Worm (Caenorhabditis elegans) whole organism, L2 larva: ENCODE results near the gene C23G10.2.

Source experiments
- C34F6.9 ChIP-seq: fragments of 150-350 bp; optimal IDR thresholded peaks from 2 replicates; lab custom pipeline; 2014; ENCODE audit warnings: missing biosample characterization, missing genetic modification characterization
- F13H6.1 ChIP-seq: sonication (generic microtip); optimal IDR thresholded peaks from 2 replicates; lab custom pipeline; 2016; ENCODE audit warnings: missing genetic modification characterization, missing compliant biosample characterization
- R02D3.7 ChIP-seq: fragments of 150-350 bp; optimal IDR thresholded peaks from 2 replicates; lab custom pipeline; 2014; ENCODE audit warnings: missing biosample characterization, missing genetic modification characterization
- ZK546.5 ChIP-seq: sonication (generic microtip); optimal IDR thresholded peaks from 2 replicates; lab custom pipeline; 2017; ENCODE audit warnings: missing biosample characterization, missing genetic modification characterization
- alr-1 ChIP-seq: fragments of 150-350 bp; optimal IDR thresholded peaks from 2 replicates; lab custom pipeline; 2014; ENCODE audit warnings: missing biosample characterization, missing genetic modification characterization
- aly-2 ChIP-seq: fragments of 150-350 bp; optimal IDR thresholded peaks from 2 replicates; lab custom pipeline; 2014; ENCODE audit warnings: missing biosample characterization, missing genetic modification characterization
- ama-1 ChIP-seq: fragments of 150-350 bp; optimal IDR thresholded peaks from 2 replicates; lab custom pipeline; 2018; ENCODE audit warnings: inconsistent platforms
- ceh-16 ChIP-seq: fragments of 150-350 bp; optimal IDR thresholded peaks from 2 replicates; lab custom pipeline; 2014; ENCODE audit warnings: missing biosample characterization, missing genetic modification characterization
- crh-2 ChIP-seq: sonication (generic microtip); optimal IDR thresholded peaks from 2 replicates; lab custom pipeline; 2017; ENCODE audit warnings: missing biosample characterization, missing genetic modification characterization
- dmd-4 ChIP-seq: sonication (generic microtip); optimal IDR thresholded peaks from 2 replicates; lab custom pipeline; 2017; ENCODE audit warnings: missing biosample characterization, missing genetic modification characterization
- egl-27 ChIP-seq: sonication (generic microtip); optimal IDR thresholded peaks from 3 replicates; lab custom pipeline; 2017; ENCODE audit warnings: missing biosample characterization, missing genetic modification reagents, missing genetic modification characterization
- elt-1 ChIP-seq: fragments of 150-350 bp; optimal IDR thresholded peaks from 2 replicates; lab custom pipeline; 2014; ENCODE audit warnings: missing biosample characterization, missing genetic modification characterization
- elt-3 ChIP-seq: sonication (generic microtip); optimal IDR thresholded peaks from 2 replicates; lab custom pipeline; 2017; ENCODE audit warnings: missing biosample characterization, missing genetic modification characterization
- fos-1 ChIP-seq: fragments of 150-350 bp; optimal IDR thresholded peaks from 2 replicates; lab custom pipeline; 2014; ENCODE audit warnings: missing biosample characterization, missing genetic modification characterization
- lin-11 ChIP-seq: fragments of 150-350 bp; sonication (generic microtip); optimal IDR thresholded peaks from 2 replicates; lab custom pipeline; 2014; ENCODE audit warnings: missing biosample characterization, missing genetic modification characterization, inconsistent platforms, mixed read lengths
- lin-13 ChIP-seq: fragments of 150-350 bp; optimal IDR thresholded peaks from 2 replicates; lab custom pipeline; 2014; ENCODE audit warnings: missing biosample characterization, missing genetic modification reagents, missing genetic modification characterization
- lin-39 ChIP-seq: fragments of 150-350 bp; optimal IDR thresholded peaks from 2 replicates; lab custom pipeline; 2014; ENCODE audit warnings: missing biosample characterization, missing genetic modification reagents, missing genetic modification characterization
- lsy-2 ChIP-seq, 2 experiments: fragments of 150-350 bp in 1 of 2; sonication (generic microtip) in 1 of 2; optimal IDR thresholded peaks; 2 replicates each; lab custom pipeline; 2014 to 2017; ENCODE audit warnings: missing biosample characterization in 2 of 2, missing genetic modification characterization in 2 of 2
- mdl-1 ChIP-seq, 2 experiments: fragments of 150-350 bp in 1 of 2; sonication (generic microtip) in 1 of 2; optimal IDR thresholded peaks; 2 replicates each; lab custom pipeline; 2017; ENCODE audit warnings: missing biosample characterization in 2 of 2, missing genetic modification characterization in 2 of 2
- nhr-10 ChIP-seq: sonication (generic microtip); optimal IDR thresholded peaks from 2 replicates; lab custom pipeline; 2017; ENCODE audit warnings: missing biosample characterization, missing genetic modification characterization
- nhr-12 ChIP-seq: fragments of 150-350 bp; optimal IDR thresholded peaks from 2 replicates; lab custom pipeline; 2014; ENCODE audit warnings: missing biosample characterization, missing genetic modification characterization
- nhr-129 ChIP-seq: fragments of 150-350 bp; optimal IDR thresholded peaks from 2 replicates; lab custom pipeline; 2014; ENCODE audit warnings: missing biosample characterization, missing genetic modification characterization
- nhr-21 ChIP-seq: fragments of 150-350 bp; optimal IDR thresholded peaks from 2 replicates; lab custom pipeline; 2014; ENCODE audit warnings: missing biosample characterization, missing genetic modification characterization
- nhr-23 ChIP-seq: fragments of 150-350 bp; optimal IDR thresholded peaks from 2 replicates; lab custom pipeline; 2014; ENCODE audit warnings: missing biosample characterization, missing genetic modification reagents, missing genetic modification characterization
- nhr-25 ChIP-seq: fragments of 150-350 bp; sonication (generic microtip); optimal IDR thresholded peaks from 3 replicates; lab custom pipeline; 2014; ENCODE audit warnings: missing biosample characterization, missing genetic modification characterization
- nhr-6 ChIP-seq: fragments of 150-350 bp; optimal IDR thresholded peaks from 2 replicates; lab custom pipeline; 2014; ENCODE audit warnings: missing biosample characterization, missing genetic modification characterization
- nhr-77 ChIP-seq: fragments of 150-350 bp; optimal IDR thresholded peaks from 2 replicates; lab custom pipeline; 2014; ENCODE audit warnings: missing biosample characterization, missing genetic modification characterization
- peb-1 ChIP-seq: fragments of 150-350 bp; optimal IDR thresholded peaks from 2 replicates; lab custom pipeline; 2014; ENCODE audit warnings: missing biosample characterization, missing genetic modification characterization
- sem-4 ChIP-seq: fragments of 150-350 bp; optimal IDR thresholded peaks from 2 replicates; lab custom pipeline; 2014; ENCODE audit warnings: missing biosample characterization, missing genetic modification reagents, missing genetic modification characterization
- skn-1 ChIP-seq: sonication (generic microtip); optimal IDR thresholded peaks from 2 replicates; lab custom pipeline; 2017; ENCODE audit warnings: missing biosample characterization, missing genetic modification characterization
- sma-3 ChIP-seq: sonication (generic microtip); optimal IDR thresholded peaks from 2 replicates; lab custom pipeline; 2016; ENCODE audit warnings: missing genetic modification reagents, missing genetic modification characterization, missing compliant biosample characterization
- sma-9 ChIP-seq, 2 experiments: fragments of 150-350 bp in 1 of 2; sonication (generic microtip) in 1 of 2; optimal IDR thresholded peaks; 2 replicates each; lab custom pipeline; 2014 to 2016; ENCODE audit warnings: missing genetic modification characterization in 2 of 2, mild to moderate bottlenecking in 1 of 2, missing biosample characterization in 1 of 2, missing compliant biosample characterization in 1 of 2, missing genetic modification reagents in 1 of 2, moderate library complexity in 1 of 2
- snpc-4 ChIP-seq: fragments of 150-350 bp; optimal IDR thresholded peaks from 2 replicates; lab custom pipeline; 2014; ENCODE audit warnings: missing biosample characterization, missing genetic modification characterization
- unc-39 ChIP-seq: fragments of 150-350 bp; optimal IDR thresholded peaks from 2 replicates; lab custom pipeline; 2014; ENCODE audit warnings: missing biosample characterization, missing genetic modification characterization
- unc-55 ChIP-seq: fragments of 150-350 bp; sonication (generic microtip); optimal IDR thresholded peaks from 3 replicates; lab custom pipeline; 2014; ENCODE audit warnings: missing biosample characterization, missing genetic modification reagents, missing genetic modification characterization
- unc-62 ChIP-seq: fragments of 150-350 bp; optimal IDR thresholded peaks from 2 replicates; lab custom pipeline; 2014; ENCODE audit warnings: missing biosample characterization, missing genetic modification reagents, missing genetic modification characterization

C23G10.2 gene

DNA sequence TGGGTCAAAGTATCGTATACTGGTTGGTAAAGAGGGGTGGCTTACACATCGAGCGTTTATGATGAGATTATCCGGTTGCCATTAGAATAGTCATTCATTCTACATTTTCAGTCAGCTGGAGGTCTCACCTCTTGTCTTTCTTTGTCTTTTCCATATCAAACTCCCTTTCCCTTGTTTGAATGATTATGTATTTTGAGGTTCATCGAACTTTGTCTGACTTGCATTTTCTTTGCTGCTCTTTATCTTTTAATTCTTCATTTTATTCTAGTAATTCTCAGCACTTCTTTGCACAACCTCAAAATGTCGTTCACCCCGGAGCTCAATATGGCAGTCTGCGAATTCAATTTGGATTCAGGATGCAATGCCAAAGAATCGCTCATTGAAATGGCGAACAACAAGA lies 32.7 kb downstream of the C23G10.2 start, which contains the start of gene T12A2.3:
Gene T12A2.3, plus strand, starts transcription at position 301 of the 400 bp plus-strand sequence.
- TF ChIP-seq peb-1 (tag; lab: Kevin White, UChicago) (no peak), sem-4 (tag; lab: Kevin White, UChicago) (no peak), nhr-25 (no peak), nhr-12 (no peak), nhr-6 (no peak), lsy-2 (tag; optimal IDR thresholded peaks at IDR 0.05; lab: Kevin White, UChicago) (no peak), lin-11 (no peak), crh-2 (tag; lab: Kevin White, UChicago) (no peak), ZK546.5 (no peak)

DNA sequence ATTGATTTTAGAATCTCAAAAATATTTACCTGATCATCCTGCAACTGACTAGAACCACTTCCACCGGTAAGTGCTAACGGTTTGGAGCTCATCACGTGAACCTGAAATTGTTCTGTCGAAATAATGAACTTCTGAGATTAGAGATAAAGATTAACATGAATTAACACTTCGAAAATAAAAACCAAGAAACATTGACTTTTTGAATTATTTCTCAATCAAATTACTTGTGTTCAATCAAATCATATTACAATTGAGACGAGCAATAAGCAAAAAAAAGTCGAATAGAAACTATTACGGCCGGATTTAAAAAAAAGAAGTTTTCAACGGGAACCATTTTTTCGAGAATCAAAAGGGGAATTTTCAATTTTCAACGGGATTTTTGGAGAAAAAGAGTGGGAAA lies 37.9 kb downstream of the C23G10.2 start, which contains the start of gene bcas-2:
Gene bcas-2, minus strand, starts transcription at position 101 of the 400 bp plus-strand sequence.
- TF ChIP-seq crh-2 (tag; lab: Kevin White, UChicago) (no peak), unc-55 (GFP tag; lab: Kevin White, UChicago) (no peak)

- TF ChIP-seq aly-2 (tag; lab: Kevin White, UChicago) (no peak), dmd-4 (tag; lab: Kevin White, UChicago) (no peak), lin-13 (GFP tag; lab: Kevin White, UChicago) (no peak), nhr-129 (tag; lab: Kevin White, UChicago) (peak; percentile 43), C34F6.9 (tag; lab: Kevin White, UChicago) (peak; percentile 18), unc-55 (GFP tag; lab: Kevin White, UChicago) (no peak), ama-1 (lab: Kevin White, UChicago) (no peak), unc-39 (tag; lab: Kevin White, UChicago) (no peak), ceh-16 (tag; lab: Kevin White, UChicago) (no peak), egl-27 (tag; lab: Kevin White, UChicago) (no peak), nhr-21 (tag; lab: Kevin White, UChicago) (no peak), crh-2 (tag; lab: Kevin White, UChicago) (peak; percentile 86), lin-11 (no peak), alr-1 (no peak), unc-62 (no peak), nhr-10 (no peak), fos-1 (no peak)
Measured at ce11 chrIII:6248064-6248687, 40.3 kb downstream of the C23G10.2 start, which contains the start of the genes gen-1 and stt-3. Gene gen-1, minus strand, starts transcription at chrIII:6248158. Gene stt-3, plus strand, starts transcription at chrIII:6248637.

DNA sequence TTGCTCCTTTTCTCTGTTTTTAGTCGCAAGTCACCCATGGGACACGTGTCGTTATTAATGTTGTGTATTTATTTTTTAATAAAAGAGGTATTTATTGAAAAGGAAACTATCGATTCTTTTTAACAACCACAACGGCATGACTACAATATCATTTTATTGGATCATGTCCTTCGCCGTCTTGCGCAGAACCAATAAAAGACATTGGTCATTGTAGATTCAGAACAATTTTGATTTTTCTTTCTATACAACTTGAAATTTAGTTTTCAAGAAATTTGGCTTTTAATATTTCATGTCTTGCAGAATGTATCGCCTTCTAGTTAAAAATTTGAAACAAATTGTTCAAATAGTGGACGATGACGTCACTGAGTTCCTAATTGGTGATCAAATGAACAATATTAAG lies 43.6 kb downstream of the C23G10.2 start, which contains the start of gene amdh-1:
Gene amdh-1, plus strand, starts transcription at position 301 of the 400 bp plus-strand sequence.
- TF ChIP-seq sma-9 (GFP tag; optimal IDR thresholded peaks at IDR 0.05; lab: Kevin White, UChicago), result no peak
- no peak for TF ChIP-seq sma-9 (tag; optimal IDR thresholded peaks at IDR 0.05; lab: Kevin White, UChicago)
- TF ChIP-seq ZK546.5, result no peak
- no peak for TF ChIP-seq sem-4 (tag; lab: Kevin White, UChicago)
- no peak for TF ChIP-seq R02D3.7
- no peak for TF ChIP-seq lin-13 (GFP tag; lab: Kevin White, UChicago)
- TF ChIP-seq nhr-77 (tag; lab: Kevin White, UChicago), result no peak
- no peak for TF ChIP-seq elt-3 (tag; lab: Kevin White, UChicago)
- TF ChIP-seq F13H6.1 (tag; lab: Kevin White, UChicago), result no peak
- TF ChIP-seq lin-39 (tag; lab: Kevin White, UChicago), result no peak
- no peak for TF ChIP-seq mdl-1 (tag; optimal IDR thresholded peaks at IDR 0.05; lab: Kevin White, UChicago)
- no peak for TF ChIP-seq nhr-23 (tag; lab: Kevin White, UChicago)
- TF ChIP-seq unc-62, result no peak
- TF ChIP-seq fos-1, result no peak
- no peak for TF ChIP-seq skn-1
- no peak for TF ChIP-seq nhr-25
- no peak for TF ChIP-seq sma-3
- TF ChIP-seq dmd-4 (tag; lab: Kevin White, UChicago), result no peak
- TF ChIP-seq snpc-4 (tag; lab: Kevin White, UChicago), result no peak
- TF ChIP-seq peb-1 (tag; lab: Kevin White, UChicago), result no peak
- no peak for TF ChIP-seq elt-1 (tag; lab: Kevin White, UChicago)
